Worm (Caenorhabditis elegans) whole organism, young adult: Measurements from ENCODE around the gene Y55F3BL.4.

Experiments used
- F10E7.11 ChIP-seq: sonication (generic microtip); optimal IDR thresholded peaks from 2 replicates; lab custom pipeline; 2017; ENCODE audit warnings: mild to moderate bottlenecking, missing genetic modification characterization, moderate library complexity, missing compliant biosample characterization
- ama-1 ChIP-seq, 3 experiments: fragments of 150-350 bp in 1 of 3; sonication (generic microtip) in 2 of 3; optimal IDR thresholded peaks; 2 replicates each; lab custom pipeline; 2014 to 2018; ENCODE audit warnings: missing biosample characterization in 2 of 3, missing genetic modification characterization in 2 of 3, missing genetic modification reagents in 2 of 3
- attf-6 ChIP-seq: fragments of 200-800 bp; sonication (Bioruptor generic); IDR thresholded peaks from 2 replicates; pipeline ENCODE4 v1.3.6; 2022; ENCODE audit warnings: missing genetic modification reagents, missing genetic modification characterization, missing compliant biosample characterization
- ceh-58 ChIP-seq: fragments of 200-800 bp; sonication (Bioruptor generic); IDR thresholded peaks from 2 replicates; pipeline ENCODE4 v1.3.6; 2022; ENCODE audit warnings: missing genetic modification characterization, missing compliant biosample characterization
- chd-7 ChIP-seq: sonication (generic microtip); optimal IDR thresholded peaks from 2 replicates; lab custom pipeline; 2016; ENCODE audit warnings: mild to moderate bottlenecking, missing genetic modification characterization, moderate library complexity, missing compliant biosample characterization
- dpff-1 ChIP-seq: sonication (generic microtip); optimal IDR thresholded peaks from 2 replicates; lab custom pipeline; 2017; ENCODE audit warnings: mild to moderate bottlenecking, missing genetic modification characterization, missing compliant biosample characterization
- hmg-20 ChIP-seq: fragments of 200-800 bp; sonication (Bioruptor generic); IDR thresholded peaks from 2 replicates; pipeline ENCODE4 v1.3.6; 2022; ENCODE audit warnings: missing genetic modification reagents, missing genetic modification characterization, missing compliant biosample characterization
- hsf-1 ChIP-seq: fragments of 200-800 bp; sonication (Bioruptor generic); IDR thresholded peaks from 2 replicates; pipeline ENCODE4 v1.3.6; 2022; ENCODE audit warnings: missing genetic modification reagents, missing genetic modification characterization, missing compliant biosample characterization
- nfya-2 ChIP-seq: fragments of 200-800 bp; sonication (Bioruptor generic); IDR thresholded peaks from 2 replicates; pipeline ENCODE4 v1.3.6; 2022; ENCODE audit warnings: missing genetic modification reagents, missing genetic modification characterization, missing compliant biosample characterization
- nhr-90 ChIP-seq: sonication (generic microtip); optimal IDR thresholded peaks from 2 replicates; lab custom pipeline; 2016; ENCODE audit warnings: missing genotype, mild to moderate bottlenecking, missing genetic modification characterization, missing compliant biosample characterization
- pbrm-1 ChIP-seq: fragments of 200-800 bp; sonication (Bioruptor generic); IDR thresholded peaks from 2 replicates; pipeline ENCODE4 v1.3.6; 2022; ENCODE audit warnings: missing genetic modification reagents, missing genetic modification characterization, missing compliant biosample characterization
- repo-1 ChIP-seq: sonication (generic microtip); optimal IDR thresholded peaks from 2 replicates; lab custom pipeline; 2017; ENCODE audit warnings: mild to moderate bottlenecking, missing genetic modification characterization, missing compliant biosample characterization
- unc-130 ChIP-seq: sonication (generic microtip); optimal IDR thresholded peaks from 2 replicates; lab custom pipeline; 2016; ENCODE audit warnings: missing genetic modification reagents, missing genetic modification characterization, missing compliant biosample characterization
- unc-62 ChIP-seq: fragments of 150-350 bp; optimal IDR thresholded peaks from 2 replicates; lab custom pipeline; 2014; ENCODE audit warnings: missing biosample characterization, missing genetic modification reagents, missing genetic modification characterization

DNA sequence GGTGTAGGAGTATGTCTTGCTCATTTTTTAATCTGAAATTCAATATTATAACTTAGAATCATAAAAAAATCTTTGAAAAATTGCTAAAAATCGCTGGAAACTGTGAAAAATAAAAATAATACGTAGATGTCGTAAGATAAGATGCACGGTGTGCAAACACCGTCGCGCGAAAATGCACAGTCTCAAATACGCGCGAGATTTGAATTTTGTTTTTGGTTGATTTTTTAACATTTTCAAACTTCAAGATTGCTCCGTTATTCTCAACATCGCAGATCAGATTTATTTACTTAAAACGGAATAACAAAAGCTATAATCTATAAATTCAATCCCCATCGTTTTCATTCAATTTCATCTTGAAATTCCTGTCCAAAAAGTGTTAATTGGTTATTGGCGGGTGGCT is 37.2 kb downstream of the Y55F3BL.4 start, which contains the start of gene Y55F3BR.6:
- TF ChIP-seq hsf-1 (no peak), dpff-1 (tag; lab: Kevin White, UChicago) (no peak), ama-1 (optimal IDR thresholded peaks at IDR 0.05; lab: Kevin White, UChicago) (no peak), ama-1 (GFP tag; optimal IDR thresholded peaks at IDR 0.05; lab: Kevin White, UChicago) (no peak), ceh-58 (GFP tag; lab: Robert Waterston, UW) (no peak), chd-7 (tag; lab: Kevin White, UChicago) (no peak), nhr-90 (tag; lab: Kevin White, UChicago) (no peak), unc-130 (GFP tag; lab: Kevin White, UChicago) (no peak), F10E7.11 (no peak), hmg-20 (no peak), repo-1 (no peak), nfya-2 (GFP tag; lab: Robert Waterston, UW) (no peak), unc-62 (GFP tag; lab: Kevin White, UChicago) (no peak), pbrm-1 (no peak), attf-6 (no peak)
